Fruit fly (Drosophila melanogaster): Measurements from ENCODE around the gene mthl15.
A peak's percentile ranks its signal among the peaks of the same experiment; 100 is the strongest.

- TF ChIP-seq CG7101 (tag; optimal IDR thresholded peaks at IDR 0.05) = no peak
- no peak for TF ChIP-seq toe (GFP tag; optimal IDR thresholded peaks at IDR 0.05)
- TF ChIP-seq CG11617 (GFP tag; optimal IDR thresholded peaks at IDR 0.05) = no peak
- TF ChIP-seq bab1 (GFP tag; optimal IDR thresholded peaks at IDR 0.05) = no peak
- no peak for TF ChIP-seq CG12768 (GFP tag; optimal IDR thresholded peaks at IDR 0.05)
- TF ChIP-seq kay (GFP tag; ENCODE audit: borderline replicate concordance) = no peak
- TF ChIP-seq CG33017 (tag; optimal IDR thresholded peaks at IDR 0.05) = no peak
- no peak for TF ChIP-seq CG1620 (GFP tag; optimal IDR thresholded peaks at IDR 0.05)
- TF ChIP-seq tj (GFP tag; optimal IDR thresholded peaks at IDR 0.05) = peak; percentile 77
- no peak for TF ChIP-seq CG5204 (GFP tag; optimal IDR thresholded peaks at IDR 0.05)
- no peak for TF ChIP-seq Clk (GFP tag; optimal IDR thresholded peaks at IDR 0.05)
Measured at dm6 chr2L:10220010-10220409, 18.1 kb downstream of the mthl15 start.
